Fruit fly (Drosophila melanogaster) whole organism, pupa: ENCODE results near the gene CG7246.

Experiments
- CG10348 ChIP-seq: fragments of 200-800 bp; sonication (Bioruptor generic); IDR thresholded peaks from 2 replicates; pipeline ENCODE4 v1.3.6; 2022; ENCODE audit warnings: missing biosample characterization, missing genetic modification characterization
- CG13204 ChIP-seq: fragments of 200-800 bp; sonication (Bioruptor generic); optimal IDR thresholded peaks from 2 replicates; lab custom pipeline; 2018; ENCODE audit warnings: missing biosample characterization, mild to moderate bottlenecking, missing genetic modification characterization, moderate library complexity
- CG14655 ChIP-seq: fragments of 200-800 bp; sonication (Bioruptor generic); optimal IDR thresholded peaks from 3 replicates; lab custom pipeline; 2017; ENCODE audit warnings: mild to moderate bottlenecking, missing biosample characterization, missing genetic modification reagents, missing genetic modification characterization
- CG32121 ChIP-seq: fragments of 200-800 bp; sonication (Bioruptor generic); IDR thresholded peaks from 2 replicates; pipeline ENCODE4 v1.3.6; 2022; ENCODE audit warnings: missing biosample characterization, missing genetic modification characterization
- CG34367 ChIP-seq: fragments of 200-800 bp; sonication (Bioruptor generic); optimal IDR thresholded peaks from 2 replicates; lab custom pipeline; 2018; ENCODE audit warnings: missing biosample characterization, mild to moderate bottlenecking, missing genetic modification characterization
- CG4496 ChIP-seq: fragments of 200-800 bp; sonication (Bioruptor generic); IDR thresholded peaks from 3 replicates; pipeline ENCODE4 v1.3.6; 2022; ENCODE audit warnings: missing biosample characterization, missing genetic modification characterization
- Pif1A ChIP-seq: fragments of 200-800 bp; sonication (Bioruptor generic); optimal IDR thresholded peaks from 3 replicates; lab custom pipeline; 2016; ENCODE audit warnings: missing biosample characterization, missing genetic modification characterization
- Pif1B ChIP-seq: fragments of 200-800 bp; sonication (Bioruptor generic); optimal IDR thresholded peaks from 3 replicates; lab custom pipeline; 2016; ENCODE audit warnings: missing biosample characterization, missing genetic modification characterization
- Snoo ChIP-seq: fragments of 200-800 bp; sonication (Bioruptor generic); optimal IDR thresholded peaks from 3 replicates; lab custom pipeline; 2017; ENCODE audit warnings: missing biosample characterization, mild to moderate bottlenecking, missing genetic modification characterization, inconsistent platforms
- gl ChIP-seq: fragments of 200-800 bp; sonication (Bioruptor generic); optimal IDR thresholded peaks from 2 replicates; lab custom pipeline; 2018; ENCODE audit warnings: missing biosample characterization, mild to moderate bottlenecking, missing genetic modification characterization
- rn ChIP-seq: fragments of 200-800 bp; sonication (Bioruptor generic); IDR thresholded peaks from 2 replicates; pipeline ENCODE4 v1.3.6; 2022; ENCODE audit warnings: missing biosample characterization, missing genetic modification characterization

dm6 chrX:9038778-9039177, 42.1 kb downstream of the CG7246 start:
- TF ChIP-seq rn (GFP tag; lab: Robert Waterston, UW) (no peak), gl (tag; lab: Kevin White, UChicago) (no peak), CG13204 (GFP tag; lab: Kevin White, UChicago) (no peak), Pif1B (no peak), CG34367 (tag; lab: Kevin White, UChicago) (no peak), Snoo (tag; lab: Kevin White, UChicago) (no peak), CG14655 (GFP tag; lab: Kevin White, UChicago) (peak; percentile 32), CG32121 (GFP tag; lab: Robert Waterston, UW) (no peak), CG10348 (GFP tag; lab: Robert Waterston, UW) (no peak), CG4496 (no peak; the same call in 2 of the 3 replicates), Pif1A (no peak)
